Worm (Caenorhabditis elegans) whole organism, L1 larva: Measurements from ENCODE around the gene B0303.16.
A peak's percentile ranks its signal among the peaks of the same experiment; 100 is the strongest.

ENCODE experiments used
- C34B4.2 ChIP-seq: sonication (generic microtip); optimal IDR thresholded peaks from 2 replicates; lab custom pipeline; 2017; ENCODE audit warnings: mild to moderate bottlenecking, missing genetic modification characterization, missing compliant biosample characterization
- F16B12.6 ChIP-seq: fragments of 150-350 bp; optimal IDR thresholded peaks from 2 replicates; lab custom pipeline; 2014; ENCODE audit warnings: missing biosample characterization, missing genetic modification characterization
- alr-1 ChIP-seq: fragments of 200-800 bp; sonication (Bioruptor generic); optimal IDR thresholded peaks from 2 replicates; lab custom pipeline; 2018; ENCODE audit warnings: borderline replicate concordance, mild to moderate bottlenecking, missing genetic modification characterization, missing compliant biosample characterization
- blmp-1 ChIP-seq: fragments of 150-350 bp; optimal IDR thresholded peaks from 2 replicates; lab custom pipeline; 2014; ENCODE audit warnings: missing biosample characterization, missing genetic modification characterization
- ceh-82 ChIP-seq, 3 experiments: fragments of 150-350 bp in 1 of 3; sonication (generic microtip) in 2 of 3; optimal IDR thresholded peaks; 2 replicates each; lab custom pipeline; 2014 to 2017; ENCODE audit warnings: missing biosample characterization in 3 of 3, missing genetic modification characterization in 3 of 3
- ceh-88 ChIP-seq: fragments of 200-800 bp; sonication (Bioruptor generic); IDR thresholded peaks from 2 replicates; pipeline ENCODE4 v1.3.6; 2022; ENCODE audit warnings: missing genetic modification characterization, missing compliant biosample characterization
- ceh-90 ChIP-seq: sonication (generic microtip); optimal IDR thresholded peaks from 2 replicates; lab custom pipeline; 2016; ENCODE audit warnings: missing genetic modification characterization, missing compliant biosample characterization
- ces-1 ChIP-seq: fragments of 150-350 bp; optimal IDR thresholded peaks from 2 replicates; lab custom pipeline; 2014; ENCODE audit warnings: missing biosample characterization, missing genetic modification reagents, missing genetic modification characterization
- dsc-1 ChIP-seq: sonication (generic microtip); optimal IDR thresholded peaks from 2 replicates; lab custom pipeline; 2016; ENCODE audit warnings: mild to moderate bottlenecking, missing genetic modification characterization, missing compliant biosample characterization
- egl-27 ChIP-seq, 2 experiments: fragments of 150-350 bp in 1 of 2; sonication (generic microtip); optimal IDR thresholded peaks; 3 replicates each; lab custom pipeline; 2017 to 2018; ENCODE audit warnings: missing biosample characterization in 2 of 2, missing genetic modification characterization in 2 of 2, missing genetic modification reagents in 2 of 2
- elt-3 ChIP-seq, 6 experiments: fragments of 150-350 bp in 1 of 6; sonication (generic microtip); optimal IDR thresholded peaks; 2 replicates each; lab custom pipeline; 2017 to 2018; ENCODE audit warnings: missing biosample characterization in 6 of 6, missing genetic modification characterization in 6 of 6, inconsistent platforms in 1 of 6
- ets-5 ChIP-seq: fragments of 200-800 bp; sonication (Bioruptor generic); IDR thresholded peaks from 2 replicates; pipeline ENCODE4 v1.3.6; 2022; ENCODE audit warnings: missing genetic modification characterization, missing compliant biosample characterization
- fkh-10 ChIP-seq: sonication (generic microtip); optimal IDR thresholded peaks from 2 replicates; lab custom pipeline; 2017; ENCODE audit warnings: missing biosample characterization, missing genetic modification reagents, missing genetic modification characterization
- fkh-4 ChIP-seq: sonication (generic microtip); optimal IDR thresholded peaks from 2 replicates; lab custom pipeline; 2016; ENCODE audit warnings: missing compliant biosample characterization, missing genetic modification characterization, borderline replicate concordance
- grh-1 ChIP-seq: fragments of 200-800 bp; sonication (Bioruptor generic); IDR thresholded peaks from 2 replicates; pipeline ENCODE4 v1.3.6; 2022; ENCODE audit warnings: missing genetic modification reagents, missing genetic modification characterization, missing compliant biosample characterization
- hlh-17 ChIP-seq: fragments of 200-800 bp; sonication (Bioruptor generic); optimal IDR thresholded peaks from 2 replicates; lab custom pipeline; 2018; ENCODE audit warnings: missing genetic modification characterization, mild to moderate bottlenecking, missing compliant biosample characterization, moderate library complexity, borderline replicate concordance
- hpl-2 ChIP-seq: fragments of 150-350 bp; optimal IDR thresholded peaks from 2 replicates; lab custom pipeline; 2014; ENCODE audit warnings: missing biosample characterization, missing genetic modification reagents, missing genetic modification characterization
- irx-1 ChIP-seq: sonication (generic microtip); optimal IDR thresholded peaks from 2 replicates; lab custom pipeline; 2016; ENCODE audit warnings: missing genetic modification characterization, missing compliant biosample characterization
- jun-1 ChIP-seq: fragments of 150-350 bp; optimal IDR thresholded peaks from 2 replicates; lab custom pipeline; 2014; ENCODE audit warnings: missing biosample characterization, missing genetic modification reagents, missing genetic modification characterization
- lin-13 ChIP-seq: fragments of 150-350 bp; optimal IDR thresholded peaks from 2 replicates; lab custom pipeline; 2014; ENCODE audit warnings: missing biosample characterization, missing genetic modification reagents, missing genetic modification characterization
- lin-14 ChIP-seq: fragments of 200-800 bp; sonication (Bioruptor generic); optimal IDR thresholded peaks from 2 replicates; lab custom pipeline; 2018; ENCODE audit warnings: mild to moderate bottlenecking, missing genetic modification characterization, moderate library complexity, missing compliant biosample characterization
- lin-15B ChIP-seq: fragments of 150-350 bp; sonication (generic microtip); optimal IDR thresholded peaks from 3 replicates; lab custom pipeline; 2014; ENCODE audit warnings: missing biosample characterization, missing genetic modification characterization
- lir-3 ChIP-seq: sonication (generic microtip); optimal IDR thresholded peaks from 2 replicates; lab custom pipeline; 2016; ENCODE audit warnings: mild to moderate bottlenecking, missing genetic modification characterization, moderate library complexity, missing compliant biosample characterization; ENCODE audit not compliant: poor library complexity
- lsy-2 ChIP-seq, 2 experiments: fragments of 150-350 bp; optimal IDR thresholded peaks; 2 replicates each; lab custom pipeline; 2014; ENCODE audit warnings: missing biosample characterization in 2 of 2, missing genetic modification characterization in 2 of 2
- mab-9 ChIP-seq: fragments of 200-800 bp; sonication (Bioruptor generic); IDR thresholded peaks from 2 replicates; pipeline ENCODE4 v1.3.6; 2022; ENCODE audit warnings: missing genetic modification reagents, missing genetic modification characterization, missing compliant biosample characterization
- mdl-1 ChIP-seq, 2 experiments: fragments of 150-350 bp; optimal IDR thresholded peaks; 2 replicates each; lab custom pipeline; 2014 to 2017; ENCODE audit warnings: missing biosample characterization in 2 of 2, missing genetic modification characterization in 2 of 2, inconsistent platforms in 1 of 2
- mef-2 ChIP-seq: fragments of 150-350 bp; optimal IDR thresholded peaks from 2 replicates; lab custom pipeline; 2014; ENCODE audit warnings: missing biosample characterization, missing genetic modification characterization
- nhr-20 ChIP-seq: sonication (generic microtip); optimal IDR thresholded peaks from 2 replicates; lab custom pipeline; 2016; ENCODE audit warnings: mild to moderate bottlenecking, missing genetic modification characterization, missing compliant biosample characterization
- nhr-47 ChIP-seq: sonication (generic microtip); optimal IDR thresholded peaks from 2 replicates; lab custom pipeline; 2016; ENCODE audit warnings: mild to moderate bottlenecking, missing genetic modification characterization, moderate library complexity, missing compliant biosample characterization
- nhr-71 ChIP-seq: sonication (generic microtip); optimal IDR thresholded peaks from 2 replicates; lab custom pipeline; 2016; ENCODE audit warnings: mild to moderate bottlenecking, missing genetic modification characterization, moderate library complexity, missing compliant biosample characterization
- nhr-76 ChIP-seq: sonication (generic microtip); optimal IDR thresholded peaks from 2 replicates; lab custom pipeline; 2017; ENCODE audit warnings: missing biosample characterization, missing genetic modification characterization
- nhr-84 ChIP-seq: sonication (generic microtip); optimal IDR thresholded peaks from 2 replicates; lab custom pipeline; 2017; ENCODE audit warnings: missing biosample characterization, missing genetic modification characterization
- nhr-85 ChIP-seq: sonication (generic microtip); peaks from one replicate; lab custom pipeline; 2016; ENCODE audit warnings: missing genetic modification characterization, inconsistent platforms, missing compliant biosample characterization
- pag-3 ChIP-seq: sonication (generic microtip); optimal IDR thresholded peaks from 2 replicates; lab custom pipeline; 2017; ENCODE audit warnings: missing genetic modification characterization, mild to moderate bottlenecking, missing compliant biosample characterization, antibody characterized with exemption, borderline replicate concordance; ENCODE audit not compliant: insufficient read depth
- pax-3 ChIP-seq: fragments of 200-800 bp; sonication (Bioruptor generic); optimal IDR thresholded peaks from 2 replicates; lab custom pipeline; 2018; ENCODE audit warnings: mild to moderate bottlenecking, missing genetic modification characterization, moderate library complexity, missing compliant biosample characterization
- pqm-1 ChIP-seq: sonication (generic microtip); optimal IDR thresholded peaks from 3 replicates; lab custom pipeline; 2017; ENCODE audit warnings: missing biosample characterization, missing genetic modification characterization
- snpc-4 ChIP-seq: fragments of 150-350 bp; optimal IDR thresholded peaks from 2 replicates; lab custom pipeline; 2014; ENCODE audit warnings: missing biosample characterization, missing genetic modification characterization
- sox-4 ChIP-seq: sonication (generic microtip); optimal IDR thresholded peaks from 2 replicates; lab custom pipeline; 2016; ENCODE audit warnings: missing genetic modification characterization, missing compliant biosample characterization
- sup-37 ChIP-seq: fragments of 200-800 bp; sonication (Bioruptor generic); optimal IDR thresholded peaks from 2 replicates; lab custom pipeline; 2018; ENCODE audit warnings: mild to moderate bottlenecking, missing genetic modification characterization, missing compliant biosample characterization
- swsn-7 ChIP-seq: sonication (generic microtip); optimal IDR thresholded peaks from 2 replicates; lab custom pipeline; 2016; ENCODE audit warnings: missing genetic modification characterization, missing compliant biosample characterization
- unc-30 ChIP-seq: sonication (generic microtip); optimal IDR thresholded peaks from 2 replicates; lab custom pipeline; 2017; ENCODE audit warnings: missing biosample characterization, missing genetic modification characterization
- unc-62 ChIP-seq: fragments of 150-350 bp; optimal IDR thresholded peaks from 2 replicates; lab custom pipeline; 2014; ENCODE audit warnings: missing biosample characterization, missing genetic modification reagents, missing genetic modification characterization
- unc-98 ChIP-seq: fragments of 200-800 bp; sonication (Bioruptor generic); IDR thresholded peaks from 2 replicates; pipeline ENCODE4 v1.3.6; 2022; ENCODE audit warnings: missing genetic modification characterization, missing compliant biosample characterization
- xbp-1 ChIP-seq: sonication (generic microtip); optimal IDR thresholded peaks from 2 replicates; lab custom pipeline; 2016; ENCODE audit warnings: missing genetic modification characterization, missing compliant biosample characterization
- zag-1 ChIP-seq: fragments of 150-350 bp; optimal IDR thresholded peaks from 2 replicates; lab custom pipeline; 2014; ENCODE audit warnings: missing biosample characterization, missing genetic modification characterization
- zip-4 ChIP-seq: fragments of 200-800 bp; sonication (Bioruptor generic); optimal IDR thresholded peaks from 2 replicates; lab custom pipeline; 2018; ENCODE audit warnings: mild to moderate bottlenecking, missing genetic modification characterization, moderate library complexity, missing compliant biosample characterization
- ztf-4 ChIP-seq: fragments of 150-350 bp; optimal IDR thresholded peaks from 2 replicates; lab custom pipeline; 2014; ENCODE audit warnings: missing biosample characterization, missing genetic modification characterization

The B0303.16 gene

DNA sequence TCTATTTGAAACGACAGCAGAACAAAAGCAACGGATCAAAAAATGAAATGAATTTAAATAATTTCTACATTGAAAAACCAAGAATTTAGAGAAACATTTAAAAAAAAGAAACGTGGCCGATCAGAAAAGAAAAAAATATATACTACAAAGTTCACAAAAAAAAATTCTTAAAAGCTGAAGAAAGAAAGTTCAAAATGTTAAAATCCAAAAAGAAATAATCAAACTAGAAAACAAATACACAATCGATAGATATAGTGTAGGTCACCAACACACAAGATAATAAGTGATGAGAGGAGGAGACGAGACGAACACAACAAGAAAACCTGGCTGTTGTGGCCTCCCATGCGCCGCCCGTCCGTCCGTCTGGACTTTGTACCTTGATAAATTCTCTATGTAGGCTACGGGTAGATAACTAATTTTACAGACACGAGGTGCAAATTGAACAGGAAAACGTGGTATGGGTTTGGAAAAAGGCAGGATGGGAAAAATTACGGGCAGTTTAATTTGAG is 16.4 kb upstream of the B0303.16 start, which contains the start of gene hadb-1 (continued):
- TF ChIP-seq unc-98 (GFP tag; lab: Robert Waterston, UW) (no peak), F16B12.6 (tag; lab: Kevin White, UChicago) (no peak), xbp-1 (tag; lab: Kevin White, UChicago) (no peak), pqm-1 (tag; lab: Kevin White, UChicago) (no peak), zag-1 (no peak), ets-5 (GFP tag; lab: Robert Waterston, UW) (no peak), lin-15B (tag; lab: Kevin White, UChicago) (no peak), nhr-85 (tag; lab: Kevin White, UChicago) (peak; percentile 49), irx-1 (no peak), mdl-1 (tag; optimal IDR thresholded peaks at IDR 0.05; lab: Kevin White, UChicago) (peak in 1 of 2 experiments; percentile 1), elt-3 (tag; optimal IDR thresholded peaks at IDR 0.05; lab: Kevin White, UChicago) (peak in 1 of 6 experiments; percentile 66), swsn-7 (tag; lab: Kevin White, UChicago) (no peak), nhr-47 (tag; lab: Kevin White, UChicago) (no peak)

ce11 chrIII:8689143-8689542 is 15.7 kb upstream of the B0303.16 start:
- TF ChIP-seq lsy-2 (tag; optimal IDR thresholded peaks at IDR 0.05; lab: Kevin White, UChicago) (no peak), mab-9 (GFP tag; lab: Robert Waterston, UW) (no peak), lir-3 (tag; lab: Kevin White, UChicago) (no peak), nhr-71 (no peak)
- TF ChIP-seq, all 84 proteins: peak for 0

DNA sequence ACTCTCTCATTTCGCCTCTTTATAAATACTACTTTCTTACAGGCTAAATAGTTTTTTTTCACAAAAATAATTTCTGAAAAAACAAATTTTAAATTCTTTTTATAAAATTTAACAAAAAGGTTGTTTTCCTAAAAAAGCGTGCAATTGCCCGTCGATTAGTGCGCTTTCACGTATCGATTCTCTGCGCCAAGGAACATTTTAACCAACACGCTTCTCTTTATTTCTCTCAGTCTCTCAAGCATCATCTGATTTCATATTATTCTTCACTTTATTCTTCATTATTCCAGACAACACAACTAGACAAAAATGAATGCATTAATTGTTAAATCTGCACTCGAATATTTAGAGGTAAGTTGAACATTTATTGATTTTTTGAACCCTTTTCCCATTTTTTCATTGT is 15.2 kb upstream of the B0303.16 start, which contains the start of gene B0303.4:
Gene B0303.4, plus strand, starts transcription at position 196 of the 400 bp plus-strand sequence.
- no peak for TF ChIP-seq fkh-10 (GFP tag; lab: Kevin White, UChicago)
- TF ChIP-seq jun-1 (tag; lab: Kevin White, UChicago), result no peak
- no peak for TF ChIP-seq ceh-90 (tag; lab: Kevin White, UChicago)
- no peak for TF ChIP-seq hpl-2 (GFP tag; lab: Kevin White, UChicago)
- no peak for TF ChIP-seq hlh-17 (GFP tag; lab: Kevin White, UChicago)
- TF ChIP-seq grh-1 (GFP tag; lab: Robert Waterston, UW), result no peak
- no peak for TF ChIP-seq alr-1 (tag; lab: Kevin White, UChicago)
- TF ChIP-seq zip-4 (GFP tag; lab: Kevin White, UChicago), result no peak
- no peak for TF ChIP-seq nhr-84 (tag; lab: Kevin White, UChicago)
- no peak for TF ChIP-seq sup-37 (GFP tag; lab: Kevin White, UChicago)
- TF ChIP-seq ceh-82 (tag; optimal IDR thresholded peaks at IDR 0.05; lab: Kevin White, UChicago), result peak in 1 of 3 experiments; percentile 33
- peak; percentile 55 for TF ChIP-seq swsn-7 (tag; lab: Kevin White, UChicago)
- no peak for TF ChIP-seq nhr-76 (tag; lab: Kevin White, UChicago)
- TF ChIP-seq xbp-1 (tag; lab: Kevin White, UChicago), result peak; percentile 34
- TF ChIP-seq blmp-1 (tag; lab: Kevin White, UChicago), result peak; percentile 83
- TF ChIP-seq zag-1, result no peak
- peak; percentile 89 for TF ChIP-seq lin-14 (GFP tag; lab: Kevin White, UChicago)
- TF ChIP-seq ztf-4 (tag; lab: Kevin White, UChicago), result no peak
- no peak for TF ChIP-seq pax-3 (tag; lab: Kevin White, UChicago)
- no peak for TF ChIP-seq egl-27 (tag; optimal IDR thresholded peaks at IDR 0.05; lab: Kevin White, UChicago)
- TF ChIP-seq nhr-85 (tag; lab: Kevin White, UChicago), result no peak
- TF ChIP-seq mdl-1 (tag; optimal IDR thresholded peaks at IDR 0.05; lab: Kevin White, UChicago), result peak in 1 of 2 experiments; percentile 28
- peak; percentile 33 for TF ChIP-seq dsc-1 (tag; lab: Kevin White, UChicago)
- peak; percentile 72 for TF ChIP-seq nhr-71
- TF ChIP-seq nhr-20 (tag; lab: Kevin White, UChicago), result peak; percentile 52
- TF ChIP-seq pag-3 (tag; lab: Kevin White, UChicago), result peak; percentile 43
- peak; percentile 29 for TF ChIP-seq lin-13
- no peak for TF ChIP-seq unc-30 (tag; lab: Kevin White, UChicago)
- TF ChIP-seq ceh-88 (GFP tag; lab: Robert Waterston, UW), result no peak
- TF ChIP-seq nhr-47 (tag; lab: Kevin White, UChicago), result peak; percentile 46
- no peak for TF ChIP-seq mef-2 (tag; lab: Kevin White, UChicago)
- no peak for TF ChIP-seq C34B4.2 (tag; lab: Kevin White, UChicago)
- TF ChIP-seq ets-5 (GFP tag; lab: Robert Waterston, UW), result no peak
- peak; percentile 83 for TF ChIP-seq F16B12.6 (tag; lab: Kevin White, UChicago)
- no peak for TF ChIP-seq ces-1 (GFP tag; lab: Kevin White, UChicago)
- TF ChIP-seq snpc-4 (tag; lab: Kevin White, UChicago), result no peak
- no peak for TF ChIP-seq fkh-4 (tag; lab: Kevin White, UChicago)
- no peak for TF ChIP-seq sox-4
- no peak for TF ChIP-seq unc-62 (GFP tag; lab: Kevin White, UChicago)
